Worm (Caenorhabditis elegans): ENCODE data around the gene T05G5.1.

DNA sequence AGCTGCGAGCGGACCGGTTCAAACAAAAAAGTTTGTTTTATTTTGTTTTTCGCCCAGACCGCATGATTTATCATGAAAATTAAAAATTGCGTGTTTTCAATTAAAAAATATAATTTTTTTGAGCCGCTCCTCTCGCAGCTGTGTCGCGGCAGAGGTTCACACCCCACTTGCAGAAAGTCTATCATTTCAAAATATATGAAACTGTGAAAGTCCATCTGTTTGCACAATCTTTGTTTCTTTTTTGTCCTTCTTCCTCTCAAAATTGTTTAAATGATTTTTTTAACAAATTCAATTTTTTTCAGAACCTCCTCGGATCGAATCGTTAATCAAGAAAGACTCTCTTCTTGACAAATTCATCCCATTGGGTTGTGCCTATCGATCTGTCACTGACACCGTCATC, 43.6 kb downstream of the T05G5.1 start, which contains the start of gene tlk-1:
- TF ChIP-seq sox-4 (tag; optimal IDR thresholded peaks at IDR 0.05) (no peak), skn-1 (tag; optimal IDR thresholded peaks at IDR 0.05) (no peak), nhr-71 (tag; optimal IDR thresholded peaks at IDR 0.05) (no peak), sptf-1 (tag; optimal IDR thresholded peaks at IDR 0.05) (no peak), aly-2 (tag; optimal IDR thresholded peaks at IDR 0.05) (no peak), vab-15 (tag; optimal IDR thresholded peaks at IDR 0.05) (no peak), blmp-1 (tag; optimal IDR thresholded peaks at IDR 0.05) (no peak), pqm-1 (tag; optimal IDR thresholded peaks at IDR 0.05) (no peak), isw-1 (GFP tag; IDR thresholded peaks at IDR 0.05) (no peak), jun-1 (tag; optimal IDR thresholded peaks at IDR 0.05) (no peak), nhr-12 (tag; optimal IDR thresholded peaks at IDR 0.05) (no peak)
